Worm (Caenorhabditis elegans) whole organism, midembryonic: ENCODE data around the gene ccm-3.

Source experiments
- T22C8.4 ChIP-seq: fragments of 200-800 bp; sonication (Bioruptor generic); IDR thresholded peaks from 2 replicates; pipeline ENCODE4 v1.3.6; 2022; ENCODE audit warnings: missing genetic modification characterization, missing compliant biosample characterization
- cog-1 ChIP-seq: sonication (generic microtip); optimal IDR thresholded peaks from 2 replicates; lab custom pipeline; 2016; ENCODE audit warnings: missing genetic modification characterization, missing compliant biosample characterization
- flt-1 ChIP-seq: fragments of 200-800 bp; sonication (Bioruptor generic); IDR thresholded peaks from 2 replicates; pipeline ENCODE4 v1.3.6; 2022; ENCODE audit warnings: missing genetic modification characterization, missing compliant biosample characterization
- klf-2 ChIP-seq: fragments of 200-800 bp; sonication (Bioruptor generic); conservative IDR thresholded peaks from 2 replicates; pipeline ENCODE4 v1.3.6; 2022; ENCODE audit warnings: missing genetic modification reagents, missing genetic modification characterization, missing compliant biosample characterization
- med-1 ChIP-seq: sonication (generic microtip); optimal IDR thresholded peaks from 2 replicates; lab custom pipeline; 2017; ENCODE audit warnings: missing genetic modification characterization, mild to moderate bottlenecking, missing compliant biosample characterization, antibody characterized with exemption, missing genetic modification reagents; ENCODE audit not compliant: insufficient read depth
- ref-1 ChIP-seq: fragments of 200-800 bp; sonication (Bioruptor generic); conservative IDR thresholded peaks from 2 replicates; pipeline ENCODE4 v1.3.6; 2022; ENCODE audit warnings: missing genetic modification reagents, missing genetic modification characterization, missing compliant biosample characterization
- tab-1 ChIP-seq: fragments of 200-800 bp; sonication (Bioruptor generic); IDR thresholded peaks from 2 replicates; pipeline ENCODE4 v1.3.6; 2022; ENCODE audit warnings: missing genetic modification characterization, missing compliant biosample characterization
- ztf-23 ChIP-seq: fragments of 200-800 bp; sonication (Bioruptor generic); IDR thresholded peaks from 2 replicates; pipeline ENCODE4 v1.3.6; 2022; ENCODE audit warnings: missing genetic modification reagents, missing genetic modification characterization, missing compliant biosample characterization
- ztf-29 ChIP-seq: fragments of 200-800 bp; sonication (Bioruptor generic); IDR thresholded peaks from 2 replicates; pipeline ENCODE4 v1.3.6; 2022; ENCODE audit warnings: missing genetic modification reagents, missing genetic modification characterization, missing compliant biosample characterization

Gene ccm-3

DNA sequence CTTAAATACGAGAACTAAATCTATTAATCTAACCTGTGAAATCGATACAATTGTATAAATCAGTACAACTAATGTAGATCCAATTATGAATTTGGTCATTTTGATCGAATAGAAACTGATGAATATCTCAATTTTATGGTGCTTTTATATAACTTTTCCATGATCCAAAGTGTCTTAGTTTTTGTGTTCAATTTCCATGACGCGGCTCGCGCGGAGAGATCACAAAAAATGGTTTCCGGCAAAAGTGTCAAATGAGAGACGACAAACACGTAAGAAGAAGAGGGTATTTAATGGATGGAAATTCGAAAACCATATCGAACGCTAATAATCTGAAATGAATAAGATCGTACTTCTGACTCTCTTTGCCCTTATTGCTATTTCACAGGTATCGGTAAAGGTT is 42.5 kb downstream of the ccm-3 start, which contains the start of the genes C06A1.6 and C06A1.7:
C06A1.6 (minus strand) TSS at position 101 of the 400 bp plus-strand sequence.
C06A1.7 (plus strand) TSS at position 314 of the 400 bp plus-strand sequence.
- TF ChIP-seq ztf-29 (no peak), ref-1 (GFP tag; lab: Robert Waterston, UW) (no peak), T22C8.4 (no peak), tab-1 (GFP tag; lab: Robert Waterston, UW) (no peak), klf-2 (GFP tag; lab: Robert Waterston, UW) (no peak), ztf-23 (GFP tag; lab: Robert Waterston, UW) (no peak), flt-1 (no peak), med-1 (no peak), cog-1 (no peak)

ce11 chrII:10563368-10563767 is 43.7 kb downstream of the ccm-3 start, which contains the start of gene cdc-48.1:
Gene cdc-48.1 (minus strand): TSS chrII:10563407.
- TF ChIP-seq klf-2 (GFP tag; lab: Robert Waterston, UW) (peak; percentile 76), cog-1 (peak; percentile 99), ztf-29 (peak; percentile 60; the same call in 1 of the 2 replicates), ref-1 (GFP tag; lab: Robert Waterston, UW) (no peak), flt-1 (peak; percentile 94), med-1 (peak; percentile 25), tab-1 (GFP tag; lab: Robert Waterston, UW) (peak; percentile 80), ztf-23 (GFP tag; lab: Robert Waterston, UW) (peak; percentile 94), T22C8.4 (peak; percentile 76)

DNA sequence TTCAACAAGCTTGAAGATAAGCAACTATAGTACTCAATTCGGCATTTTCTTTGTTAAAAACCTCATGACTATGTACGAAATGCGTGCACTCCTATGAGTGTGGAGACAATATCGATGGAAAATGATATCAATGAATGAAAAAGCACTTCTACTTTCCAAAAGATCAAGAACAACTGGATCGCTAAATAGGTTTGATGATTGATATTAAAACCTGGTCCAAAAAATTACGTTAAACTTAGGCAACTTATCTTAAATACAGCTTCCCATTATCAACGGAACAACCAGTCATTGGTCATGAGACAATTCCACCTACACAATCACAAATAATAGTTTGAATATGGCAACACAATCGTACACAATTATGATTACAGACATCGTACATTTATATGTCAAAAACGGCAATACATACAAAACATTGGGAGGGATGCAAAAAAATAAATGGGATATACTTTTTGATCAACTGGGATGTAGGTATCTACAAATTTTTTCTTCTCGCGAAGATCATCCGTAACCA is 47.3 kb downstream of the ccm-3 start:
- no peak for TF ChIP-seq ref-1 (GFP tag; lab: Robert Waterston, UW)
- TF ChIP-seq ztf-29 = no peak
- TF ChIP-seq tab-1 (GFP tag; lab: Robert Waterston, UW) = no peak

DNA sequence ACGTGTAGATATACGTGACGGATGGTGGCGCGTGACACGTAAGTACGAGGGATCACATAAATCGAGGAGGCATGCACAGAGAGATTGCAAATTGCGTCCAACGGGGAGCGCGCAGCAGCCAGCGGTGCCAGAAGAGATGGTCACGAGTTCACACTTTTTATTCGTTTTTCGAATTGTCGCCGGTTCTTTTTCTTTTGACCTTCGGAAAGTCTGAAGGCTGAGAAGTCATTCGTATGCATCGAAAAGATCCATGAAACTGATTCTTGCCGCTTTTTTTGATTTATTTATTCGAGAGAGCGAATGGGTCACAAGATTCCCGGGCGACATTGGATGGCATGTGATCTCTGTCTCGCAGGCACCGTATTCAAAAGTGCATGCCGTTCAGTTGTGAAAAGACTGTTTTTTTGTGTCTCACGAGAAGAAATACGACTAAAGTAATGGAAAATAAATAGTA is 48.1 kb downstream of the ccm-3 start:
- TF ChIP-seq T22C8.4 (no peak), cog-1 (no peak), ztf-23 (GFP tag; lab: Robert Waterston, UW) (0 out of 2 replicates have a peak, but pooled peaks have one; percentile 20), flt-1 (0 out of 2 replicates have a peak, but pooled peaks have one; percentile 41)

- no peak for TF ChIP-seq T22C8.4
Observed at ce11 chrII:10558345-10558744, 48.7 kb downstream of the ccm-3 start.

- no peak for TF ChIP-seq tab-1 (GFP tag; lab: Robert Waterston, UW)
- TF ChIP-seq med-1 = no peak
- no peak for TF ChIP-seq ztf-23 (GFP tag; lab: Robert Waterston, UW)
- no peak for TF ChIP-seq klf-2 (GFP tag; lab: Robert Waterston, UW)
- no peak for TF ChIP-seq flt-1
- no peak for TF ChIP-seq ref-1 (GFP tag; lab: Robert Waterston, UW)
- no peak for TF ChIP-seq ztf-29
- TF ChIP-seq T22C8.4 = no peak
- TF ChIP-seq cog-1 = no peak
Observed at ce11 chrII:10557206-10557574, 49.9 kb downstream of the ccm-3 start.

ce11 chrII:10556550-10557205 is 50.4 kb downstream of the ccm-3 start:
- TF ChIP-seq T22C8.4 (no peak), cog-1 (no peak)
